Worm (Caenorhabditis elegans) whole organism, young adult: ENCODE measurements around the gene nlp-11.
A peak's percentile ranks its signal among the peaks of the same experiment; 100 is the strongest.

Experiments
- B0019.2 ChIP-seq: fragments of 200-800 bp; sonication (Bioruptor generic); conservative IDR thresholded peaks from 2 replicates; pipeline ENCODE4 v1.3.6; 2022; ENCODE audit warnings: missing genetic modification reagents, missing genetic modification characterization, missing compliant biosample characterization
- C06A6.2 ChIP-seq: fragments of 200-800 bp; sonication (Bioruptor generic); conservative IDR thresholded peaks from 2 replicates; pipeline ENCODE4 v1.3.6; 2022; ENCODE audit warnings: missing genetic modification characterization, missing compliant biosample characterization
- C17E4.6 ChIP-seq: fragments of 200-800 bp; sonication (Bioruptor generic); IDR thresholded peaks from 2 replicates; pipeline ENCODE4 v1.3.6; 2022; ENCODE audit warnings: missing genetic modification reagents, missing genetic modification characterization, missing compliant biosample characterization
- F39B2.1 ChIP-seq: fragments of 200-800 bp; sonication (Bioruptor generic); IDR thresholded peaks from 2 replicates; pipeline ENCODE4 v1.3.6; 2022; ENCODE audit warnings: missing genetic modification reagents, missing genetic modification characterization, missing compliant biosample characterization
- F55B11.4 ChIP-seq: sonication (generic microtip); optimal IDR thresholded peaks from 2 replicates; lab custom pipeline; 2016; ENCODE audit warnings: missing compliant biosample characterization, missing genetic modification characterization, borderline replicate concordance; ENCODE audit not compliant: insufficient read depth
- F57A8.1 ChIP-seq: fragments of 200-800 bp; sonication (Bioruptor generic); optimal IDR thresholded peaks from 2 replicates; lab custom pipeline; 2018; ENCODE audit warnings: mild to moderate bottlenecking, missing genetic modification characterization, moderate library complexity, missing compliant biosample characterization
- F57C9.4 ChIP-seq: sonication (generic microtip); optimal IDR thresholded peaks from 2 replicates; lab custom pipeline; 2017; ENCODE audit warnings: mild to moderate bottlenecking, missing genetic modification characterization, missing compliant biosample characterization
- T07F8.4 ChIP-seq: sonication (generic microtip); optimal IDR thresholded peaks from 2 replicates; lab custom pipeline; 2016; ENCODE audit warnings: mild to moderate bottlenecking, missing genetic modification characterization, moderate library complexity, missing compliant biosample characterization
- Y53G8AR.9 ChIP-seq: fragments of 200-800 bp; sonication (Bioruptor generic); conservative IDR thresholded peaks from 2 replicates; pipeline ENCODE4 v1.3.6; 2022; ENCODE audit warnings: missing genetic modification reagents, missing genetic modification characterization, missing compliant biosample characterization
- Y56A3A.18 ChIP-seq: fragments of 200-800 bp; sonication (Bioruptor generic); IDR thresholded peaks from 2 replicates; pipeline ENCODE4 v1.3.6; 2022; ENCODE audit warnings: missing genetic modification reagents, missing genetic modification characterization, missing compliant biosample characterization
- Y67H2A.10 ChIP-seq: fragments of 200-800 bp; sonication (Bioruptor generic); conservative IDR thresholded peaks from 2 replicates; pipeline ENCODE4 v1.3.6; 2022; ENCODE audit warnings: missing genetic modification reagents, missing genetic modification characterization, missing compliant biosample characterization
- aptf-3 ChIP-seq: fragments of 200-800 bp; sonication (Bioruptor generic); IDR thresholded peaks from 2 replicates; pipeline ENCODE4 v1.3.6; 2022; ENCODE audit warnings: missing genetic modification characterization, missing compliant biosample characterization
- atf-7 ChIP-seq: sonication (generic microtip); optimal IDR thresholded peaks from 2 replicates; lab custom pipeline; 2017; ENCODE audit warnings: mild to moderate bottlenecking, missing genetic modification characterization, missing compliant biosample characterization
- bed-2 ChIP-seq: fragments of 200-800 bp; sonication (Bioruptor generic); IDR thresholded peaks from 2 replicates; pipeline ENCODE4 v1.3.6; 2022; ENCODE audit warnings: missing genetic modification reagents, missing genetic modification characterization, missing compliant biosample characterization
- ccch-3 ChIP-seq: fragments of 200-800 bp; sonication (Bioruptor generic); optimal IDR thresholded peaks from 2 replicates; lab custom pipeline; 2018; ENCODE audit warnings: mild to moderate bottlenecking, missing genetic modification characterization, missing compliant biosample characterization
- cebp-2 ChIP-seq: fragments of 200-800 bp; sonication (Bioruptor generic); IDR thresholded peaks from 2 replicates; pipeline ENCODE4 v1.3.6; 2022; ENCODE audit warnings: missing genetic modification characterization, missing compliant biosample characterization
- ceh-40 ChIP-seq: fragments of 200-800 bp; sonication (Bioruptor generic); IDR thresholded peaks from 2 replicates; pipeline ENCODE4 v1.3.6; 2022; ENCODE audit warnings: missing genetic modification characterization, missing compliant biosample characterization
- die-1 ChIP-seq: sonication (generic microtip); optimal IDR thresholded peaks from 2 replicates; lab custom pipeline; 2016; ENCODE audit warnings: missing genotype, mild to moderate bottlenecking, missing genetic modification characterization, missing compliant biosample characterization
- dpff-1 ChIP-seq: sonication (generic microtip); optimal IDR thresholded peaks from 2 replicates; lab custom pipeline; 2017; ENCODE audit warnings: mild to moderate bottlenecking, missing genetic modification characterization, missing compliant biosample characterization
- dpl-1 ChIP-seq: fragments of 150-350 bp; optimal IDR thresholded peaks from 2 replicates; lab custom pipeline; 2014; ENCODE audit warnings: missing biosample characterization, missing genetic modification reagents, missing genetic modification characterization
- efl-1 ChIP-seq: fragments of 150-350 bp; optimal IDR thresholded peaks from 2 replicates; lab custom pipeline; 2014; ENCODE audit warnings: missing biosample characterization, missing genetic modification reagents, missing genetic modification characterization
- egl-18 ChIP-seq: fragments of 200-800 bp; sonication (Bioruptor generic); IDR thresholded peaks from 2 replicates; pipeline ENCODE4 v1.3.6; 2022; ENCODE audit warnings: missing genetic modification reagents, missing genetic modification characterization, missing compliant biosample characterization
- ekl-4 ChIP-seq: fragments of 200-800 bp; sonication (Bioruptor generic); IDR thresholded peaks from 2 replicates; pipeline ENCODE4 v1.3.6; 2022; ENCODE audit warnings: missing genetic modification reagents, missing genetic modification characterization, missing compliant biosample characterization
- lag-1 ChIP-seq: fragments of 200-800 bp; sonication (Bioruptor generic); IDR thresholded peaks from 2 replicates; pipeline ENCODE4 v1.3.6; 2022; ENCODE audit warnings: missing genetic modification reagents, missing genetic modification characterization, missing compliant biosample characterization
- let-526 ChIP-seq: fragments of 200-800 bp; sonication (Bioruptor generic); IDR thresholded peaks from 2 replicates; pipeline ENCODE4 v1.3.6; 2022; ENCODE audit warnings: missing genetic modification reagents, missing genetic modification characterization, missing compliant biosample characterization
- let-607 ChIP-seq, 2 experiments: fragments of 200-800 bp in 1 of 2; sonication (Bioruptor generic) in 1 of 2; sonication (generic microtip) in 1 of 2; optimal IDR thresholded peaks; 2 replicates each; lab custom pipeline; 2016 to 2018; ENCODE audit warnings: mild to moderate bottlenecking in 2 of 2, missing compliant biosample characterization in 2 of 2, missing genetic modification characterization in 2 of 2, moderate library complexity in 2 of 2, missing genotype in 1 of 2
- madf-3 ChIP-seq: fragments of 200-800 bp; sonication (Bioruptor generic); IDR thresholded peaks from 2 replicates; pipeline ENCODE4 v1.3.6; 2022; ENCODE audit warnings: missing genetic modification reagents, missing genetic modification characterization, missing compliant biosample characterization
- madf-6 ChIP-seq: fragments of 200-800 bp; sonication (Bioruptor generic); IDR thresholded peaks from 2 replicates; pipeline ENCODE4 v1.3.6; 2022; ENCODE audit warnings: missing genetic modification reagents, missing genetic modification characterization, missing compliant biosample characterization
- mcd-1 ChIP-seq: fragments of 200-800 bp; sonication (Bioruptor generic); IDR thresholded peaks from 2 replicates; pipeline ENCODE4 v1.3.6; 2022; ENCODE audit warnings: missing genetic modification reagents, missing genetic modification characterization, missing compliant biosample characterization
- mel-28 ChIP-seq: sonication (generic microtip); optimal IDR thresholded peaks from 2 replicates; lab custom pipeline; 2016; ENCODE audit warnings: borderline replicate concordance, mild to moderate bottlenecking, missing genetic modification characterization, missing compliant biosample characterization
- mes-4 ChIP-seq: sonication (generic microtip); optimal IDR thresholded peaks from 2 replicates; lab custom pipeline; 2016; ENCODE audit warnings: missing genotype, missing genetic modification characterization, missing compliant biosample characterization
- mxl-1 ChIP-seq: sonication (generic microtip); optimal IDR thresholded peaks from 2 replicates; lab custom pipeline; 2016; ENCODE audit warnings: missing genetic modification characterization, missing compliant biosample characterization
- nfyb-1 ChIP-seq: fragments of 200-800 bp; sonication (Bioruptor generic); IDR thresholded peaks from 2 replicates; pipeline ENCODE4 v1.3.6; 2022; ENCODE audit warnings: missing genetic modification reagents, missing genetic modification characterization, missing compliant biosample characterization
- nhr-179 ChIP-seq: sonication (generic microtip); optimal IDR thresholded peaks from 2 replicates; lab custom pipeline; 2016; ENCODE audit warnings: mild to moderate bottlenecking, missing genetic modification characterization, missing compliant biosample characterization
- nhr-27 ChIP-seq: fragments of 200-800 bp; sonication (Bioruptor generic); optimal IDR thresholded peaks from 2 replicates; lab custom pipeline; 2018; ENCODE audit warnings: mild to moderate bottlenecking, missing genetic modification characterization, moderate library complexity, missing compliant biosample characterization
- nhr-90 ChIP-seq: sonication (generic microtip); optimal IDR thresholded peaks from 2 replicates; lab custom pipeline; 2016; ENCODE audit warnings: missing genotype, mild to moderate bottlenecking, missing genetic modification characterization, missing compliant biosample characterization
- pha-4 ChIP-seq: fragments of 150-350 bp; sonication (generic microtip); optimal IDR thresholded peaks from 2 replicates; lab custom pipeline; 2014; ENCODE audit warnings: missing biosample characterization, missing genetic modification reagents, missing genetic modification characterization
- rec-8 ChIP-seq, 2 experiments: sonication (generic microtip); optimal IDR thresholded peaks; 2 replicates each; lab custom pipeline; 2016; ENCODE audit warnings: mild to moderate bottlenecking in 2 of 2, missing genetic modification characterization in 2 of 2, missing genetic modification reagents in 2 of 2, missing genotype in 2 of 2, missing biosample characterization in 1 of 2, missing compliant biosample characterization in 1 of 2, moderate library complexity in 1 of 2
- sdz-38 ChIP-seq: sonication (generic microtip); optimal IDR thresholded peaks from 2 replicates; lab custom pipeline; 2016; ENCODE audit warnings: missing genotype, missing genetic modification characterization, missing compliant biosample characterization
- snpc-4 ChIP-seq, 5 experiments: fragments of 150-350 bp in 1 of 5; sonication (generic microtip) in 4 of 5; optimal IDR thresholded peaks; 2 replicates each; lab custom pipeline; 2014 to 2018; ENCODE audit warnings: missing genetic modification characterization in 5 of 5, missing biosample characterization in 3 of 5, antibody characterized with exemption in 2 of 5, mild to moderate bottlenecking in 2 of 5, missing compliant biosample characterization in 2 of 5, missing genotype in 2 of 5, moderate library complexity in 2 of 5, missing genetic modification reagents in 1 of 5
- somi-1 ChIP-seq: fragments of 200-800 bp; sonication (Bioruptor generic); optimal IDR thresholded peaks from 2 replicates; lab custom pipeline; 2018; ENCODE audit warnings: mild to moderate bottlenecking, missing genetic modification characterization, missing compliant biosample characterization
- sptf-2 ChIP-seq: fragments of 200-800 bp; sonication (Bioruptor generic); optimal IDR thresholded peaks from 2 replicates; lab custom pipeline; 2018; ENCODE audit warnings: mild to moderate bottlenecking, missing genetic modification characterization, missing compliant biosample characterization
- unc-130 ChIP-seq: sonication (generic microtip); optimal IDR thresholded peaks from 2 replicates; lab custom pipeline; 2016; ENCODE audit warnings: missing genetic modification reagents, missing genetic modification characterization, missing compliant biosample characterization
- unc-62 ChIP-seq: fragments of 150-350 bp; optimal IDR thresholded peaks from 2 replicates; lab custom pipeline; 2014; ENCODE audit warnings: missing biosample characterization, missing genetic modification reagents, missing genetic modification characterization
- xnd-1 ChIP-seq: sonication (generic microtip); optimal IDR thresholded peaks from 2 replicates; lab custom pipeline; 2016; ENCODE audit warnings: missing genotype, missing genetic modification reagents, missing genetic modification characterization, missing compliant biosample characterization
- zim-3 ChIP-seq: sonication (generic microtip); optimal IDR thresholded peaks from 2 replicates; lab custom pipeline; 2017; ENCODE audit warnings: mild to moderate bottlenecking, missing genetic modification characterization, moderate library complexity, missing compliant biosample characterization
- ztf-3 ChIP-seq: fragments of 200-800 bp; sonication (Bioruptor generic); optimal IDR thresholded peaks from 2 replicates; lab custom pipeline; 2018; ENCODE audit warnings: mild to moderate bottlenecking, missing genetic modification characterization, missing compliant biosample characterization

Gene nlp-11

DNA sequence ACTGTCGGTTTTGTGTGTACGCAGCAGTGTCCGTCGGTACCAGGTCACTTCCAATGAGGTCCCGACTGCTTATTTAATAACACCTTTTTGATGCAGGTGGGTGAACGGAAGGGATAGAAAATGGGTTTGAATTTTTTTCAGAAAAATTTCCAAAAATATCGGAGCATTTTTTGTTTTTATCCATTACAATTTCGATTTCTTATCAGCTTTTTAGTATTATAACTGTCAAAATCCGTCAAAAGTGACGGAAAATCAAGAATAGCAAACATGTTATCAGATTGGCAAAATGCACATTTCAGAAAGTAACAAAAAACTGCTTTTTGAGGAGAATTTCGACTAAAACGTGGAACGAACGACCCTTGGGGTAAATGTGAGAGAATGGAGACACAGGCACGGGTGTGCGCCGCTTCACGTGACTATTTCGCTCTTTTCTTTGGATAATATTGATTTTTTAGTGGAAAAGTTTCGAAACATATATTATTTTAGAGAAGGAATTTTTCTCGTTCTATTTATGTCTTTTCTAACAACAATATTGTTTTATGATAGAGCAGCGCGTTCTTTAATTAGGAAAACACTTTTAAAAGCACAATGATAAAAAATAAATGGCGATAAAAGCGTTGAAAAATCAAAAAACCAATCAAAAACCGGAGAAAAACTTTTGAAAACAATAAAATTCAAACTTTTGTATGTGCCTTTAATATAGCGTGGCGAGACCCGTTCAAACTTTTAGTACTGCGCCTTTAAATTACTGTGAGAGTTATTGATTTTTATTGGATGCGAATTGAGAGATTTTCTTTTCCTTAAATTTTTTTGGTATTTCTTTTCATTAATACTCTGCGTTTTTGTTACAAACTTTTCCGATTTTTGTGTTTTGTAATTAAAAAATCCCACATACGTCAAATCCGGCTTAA, 44.6 kb downstream of the nlp-11 start, which contains the start of gene sqv-8 (continued):
- TF ChIP-seq dpl-1 (GFP tag; lab: Kevin White, UChicago) (no peak), bed-2 (GFP tag; lab: Robert Waterston, UW) (no peak), F57A8.1 (GFP tag; lab: Kevin White, UChicago) (no peak), ccch-3 (GFP tag; lab: Kevin White, UChicago) (no peak), dpff-1 (tag; lab: Kevin White, UChicago) (no peak), rec-8 (tag; optimal IDR thresholded peaks at IDR 0.05; lab: Kevin White, UChicago) (no peak), ceh-40 (GFP tag; lab: Robert Waterston, UW) (no peak), sptf-2 (GFP tag; lab: Kevin White, UChicago) (no peak), Y67H2A.10 (GFP tag; lab: Robert Waterston, UW) (no peak), unc-130 (no peak), egl-18 (no peak), ztf-3 (GFP tag; lab: Kevin White, UChicago) (no peak), C17E4.6 (GFP tag; lab: Robert Waterston, UW) (no peak), B0019.2 (GFP tag; lab: Robert Waterston, UW) (no peak), somi-1 (GFP tag; lab: Kevin White, UChicago) (no peak), lag-1 (no peak), F39B2.1 (GFP tag; lab: Robert Waterston, UW) (no peak), aptf-3 (GFP tag; lab: Robert Waterston, UW) (no peak), mes-4 (tag; lab: Kevin White, UChicago) (no peak), nhr-27 (tag; lab: Kevin White, UChicago) (no peak), xnd-1 (tag; lab: Kevin White, UChicago) (peak; percentile 94), zim-3 (tag; lab: Kevin White, UChicago) (no peak), pha-4 (no peak), cebp-2 (no peak), efl-1 (GFP tag; lab: Kevin White, UChicago) (peak; percentile 41), die-1 (no peak), nfyb-1 (GFP tag; lab: Robert Waterston, UW) (no peak), madf-3 (GFP tag; lab: Robert Waterston, UW) (no peak), F57C9.4 (tag; lab: Kevin White, UChicago) (no peak), F55B11.4 (tag; lab: Kevin White, UChicago) (no peak), let-607 (tag; optimal IDR thresholded peaks at IDR 0.05; lab: Kevin White, UChicago) (peak; percentile 37 to 43), Y56A3A.18 (GFP tag; lab: Robert Waterston, UW) (no peak), sdz-38 (tag; lab: Kevin White, UChicago) (no peak), snpc-4 (GFP tag; optimal IDR thresholded peaks at IDR 0.05; lab: Kevin White, UChicago) (no peak), snpc-4 (tag; optimal IDR thresholded peaks at IDR 0.05; lab: Kevin White, UChicago) (no peak), C06A6.2 (GFP tag; lab: Robert Waterston, UW) (no peak), let-526 (GFP tag; lab: Robert Waterston, UW) (no peak), nhr-179 (no peak), ekl-4 (GFP tag; lab: Robert Waterston, UW) (no peak), T07F8.4 (tag; lab: Kevin White, UChicago) (no peak), nhr-90 (tag; lab: Kevin White, UChicago) (no peak), mcd-1 (GFP tag; lab: Robert Waterston, UW) (no peak), mel-28 (tag; lab: Kevin White, UChicago) (no peak), unc-62 (peak; percentile 28), madf-6 (GFP tag; lab: Robert Waterston, UW) (peak; percentile 97), mxl-1 (no peak), atf-7 (tag; lab: Kevin White, UChicago) (no peak), Y53G8AR.9 (GFP tag; lab: Robert Waterston, UW) (no peak)
